Worm (Caenorhabditis elegans): ENCODE measurements around the gene gid-8.

- no peak for TF ChIP-seq egl-27 (tag; optimal IDR thresholded peaks at IDR 0.05)
- no peak for TF ChIP-seq C16A3.4 (tag; optimal IDR thresholded peaks at IDR 0.05)
- TF ChIP-seq nhr-28 (tag; optimal IDR thresholded peaks at IDR 0.05), result no peak
- TF ChIP-seq lsy-2 (tag; optimal IDR thresholded peaks at IDR 0.05), result no peak
- no peak for TF ChIP-seq zag-1 (tag; optimal IDR thresholded peaks at IDR 0.05)
- no peak for TF ChIP-seq mdl-1 (tag; optimal IDR thresholded peaks at IDR 0.05)
- TF ChIP-seq ama-1 (optimal IDR thresholded peaks at IDR 0.05), result no peak
- TF ChIP-seq alr-1 (tag; optimal IDR thresholded peaks at IDR 0.05; ENCODE audit: borderline replicate concordance), result no peak
- no peak for TF ChIP-seq nhr-85 (tag)
Measured at ce11 chrV:1468905-1469304, 1.4 kb downstream of the gid-8 start.

Data from whole organism, L1 larva.